Fruit fly (Drosophila melanogaster) whole organism, embryonic: ENCODE measurements around the gene CG6709.

Experiments used
- Bteb2 ChIP-seq: fragments of 200-800 bp; sonication (Bioruptor generic); optimal IDR thresholded peaks from 2 replicates; lab custom pipeline; 2016; ENCODE audit warnings: missing biosample characterization, missing genetic modification characterization
- CG10959 ChIP-seq: fragments of 200-800 bp; sonication (Bioruptor generic); IDR thresholded peaks from 2 replicates; pipeline ENCODE4 v1.3.6; 2022; ENCODE audit warnings: missing biosample characterization, missing genetic modification characterization
- CG13296 ChIP-seq: fragments of 200-800 bp; sonication (Bioruptor generic); optimal IDR thresholded peaks from 3 replicates; lab custom pipeline; 2018; ENCODE audit warnings: missing biosample characterization, mild to moderate bottlenecking, missing genetic modification characterization
- CG14050 ChIP-seq: fragments of 200-800 bp; sonication (Bioruptor generic); IDR thresholded peaks from 3 replicates; pipeline ENCODE4 v1.3.6; 2022; ENCODE audit warnings: missing biosample characterization, missing genetic modification characterization
- CG16815 ChIP-seq: fragments of 200-800 bp; sonication (Bioruptor generic); optimal IDR thresholded peaks from 3 replicates; lab custom pipeline; 2017; ENCODE audit warnings: missing biosample characterization, mild to moderate bottlenecking, missing genetic modification characterization
- CG17186 ChIP-seq: fragments of 200-800 bp; sonication (Bioruptor generic); optimal IDR thresholded peaks from 3 replicates; lab custom pipeline; 2017; ENCODE audit warnings: missing biosample characterization, missing genetic modification reagents, missing genetic modification characterization
- CG1792 ChIP-seq: fragments of 200-800 bp; sonication (Bioruptor generic); optimal IDR thresholded peaks from 2 replicates; lab custom pipeline; 2016; ENCODE audit warnings: missing biosample characterization, missing genetic modification characterization
- CG2712 ChIP-seq: fragments of 200-800 bp; optimal IDR thresholded peaks from 3 replicates; lab custom pipeline; 2019; ENCODE audit warnings: missing biosample characterization, mild to moderate bottlenecking, missing genetic modification characterization, moderate library complexity
- CG31388 ChIP-seq: fragments of 200-800 bp; sonication (Bioruptor generic); optimal IDR thresholded peaks from 2 replicates; lab custom pipeline; 2016; ENCODE audit warnings: missing biosample characterization, missing genetic modification characterization
- CG31441 ChIP-seq: fragments of 200-800 bp; sonication (Bioruptor generic); IDR thresholded peaks from 2 replicates; pipeline ENCODE4 v1.3.6; 2022; ENCODE audit warnings: missing biosample characterization, missing genetic modification characterization
- CG32772 ChIP-seq: fragments of 200-800 bp; sonication (Bioruptor generic); IDR thresholded peaks from 2 replicates; pipeline ENCODE4 v1.3.6; 2022; ENCODE audit warnings: missing biosample characterization, missing genetic modification characterization
- CG3838 ChIP-seq: fragments of 200-800 bp; sonication (Bioruptor generic); optimal IDR thresholded peaks from 3 replicates; lab custom pipeline; 2016; ENCODE audit warnings: missing biosample characterization, missing genetic modification characterization
- CG4730 ChIP-seq: fragments of 200-800 bp; sonication (Bioruptor generic); IDR thresholded peaks from 2 replicates; pipeline ENCODE4 v1.3.6; 2022; ENCODE audit warnings: missing biosample characterization, missing genetic modification characterization
- CG4854 ChIP-seq: fragments of 200-800 bp; sonication (Bioruptor generic); optimal IDR thresholded peaks from 2 replicates; lab custom pipeline; 2016; ENCODE audit warnings: missing biosample characterization, missing genetic modification characterization, inconsistent platforms
- CG6765 ChIP-seq: fragments of 200-800 bp; sonication (Bioruptor generic); optimal IDR thresholded peaks from 3 replicates; lab custom pipeline; 2017; ENCODE audit warnings: missing biosample characterization, mild to moderate bottlenecking, missing genetic modification characterization
- CG7745 ChIP-seq: fragments of 200-800 bp; sonication (Bioruptor generic); optimal IDR thresholded peaks from 2 replicates; lab custom pipeline; 2018; ENCODE audit warnings: missing biosample characterization, mild to moderate bottlenecking, missing genetic modification characterization, moderate library complexity
- CG8281 ChIP-seq: fragments of 200-800 bp; sonication (Bioruptor generic); optimal IDR thresholded peaks from 2 replicates; lab custom pipeline; 2018; ENCODE audit warnings: missing biosample characterization, mild to moderate bottlenecking, missing genetic modification characterization, moderate library complexity
- CG8359 ChIP-seq: fragments of 200-800 bp; sonication (Bioruptor generic); optimal IDR thresholded peaks from 2 replicates; lab custom pipeline; 2017; ENCODE audit warnings: missing biosample characterization, mild to moderate bottlenecking, missing genetic modification characterization, borderline replicate concordance
- CG8388 ChIP-seq: fragments of 200-800 bp; sonication (Bioruptor generic); optimal IDR thresholded peaks from 2 replicates; lab custom pipeline; 2019; ENCODE audit warnings: missing biosample characterization, mild to moderate bottlenecking, missing genetic modification characterization, moderate library complexity
- CG9609 ChIP-seq: fragments of 200-800 bp; sonication (Bioruptor generic); optimal IDR thresholded peaks from 3 replicates; lab custom pipeline; 2016; ENCODE audit warnings: missing biosample characterization, missing genetic modification characterization
- CTCF ChIP-seq: fragments of 200-800 bp; sonication (Bioruptor generic); optimal IDR thresholded peaks from 2 replicates; lab custom pipeline; 2017; ENCODE audit warnings: missing biosample characterization, mild to moderate bottlenecking, missing genetic modification characterization, moderate library complexity
- Camta ChIP-seq: fragments of 200-800 bp; sonication (Bioruptor generic); optimal IDR thresholded peaks from 2 replicates; lab custom pipeline; 2016; ENCODE audit warnings: missing biosample characterization, missing genetic modification characterization
- CkIIα-i1 ChIP-seq: fragments of 200-800 bp; sonication (Bioruptor generic); IDR thresholded peaks from 2 replicates; pipeline ENCODE4 v1.3.6; 2022; ENCODE audit warnings: missing biosample characterization, missing genetic modification characterization
- CoRest ChIP-seq: fragments of 200-800 bp; sonication (Bioruptor generic); optimal IDR thresholded peaks from 3 replicates; lab custom pipeline; 2018; ENCODE audit warnings: missing biosample characterization, mild to moderate bottlenecking, missing genetic modification characterization, moderate library complexity
- D19B ChIP-seq: fragments of 200-800 bp; sonication (Bioruptor generic); optimal IDR thresholded peaks from 2 replicates; lab custom pipeline; 2017; ENCODE audit warnings: missing biosample characterization, mild to moderate bottlenecking, missing genetic modification characterization
- Elba2 ChIP-seq: fragments of 200-800 bp; sonication (Bioruptor generic); optimal IDR thresholded peaks from 3 replicates; lab custom pipeline; 2016; ENCODE audit warnings: missing biosample characterization, missing genetic modification characterization
- Gug ChIP-seq: fragments of 200-800 bp; sonication (Bioruptor generic); IDR thresholded peaks from 4 replicates; pipeline ENCODE4 v1.3.6; 2022; ENCODE audit warnings: missing biosample characterization, missing genetic modification characterization
- Hsf ChIP-seq: fragments of 200-800 bp; sonication (Bioruptor generic); optimal IDR thresholded peaks from 3 replicates; lab custom pipeline; 2016; ENCODE audit warnings: missing biosample characterization, missing genetic modification characterization
- Lhr ChIP-seq: fragments of 200-800 bp; sonication (Bioruptor generic); optimal IDR thresholded peaks from 3 replicates; lab custom pipeline; 2017; ENCODE audit warnings: mild to moderate bottlenecking, missing biosample characterization, missing genetic modification reagents, missing genetic modification characterization
- Lpt ChIP-seq: fragments of >200 bp; optimal IDR thresholded peaks from 2 replicates; lab custom pipeline; 2018; ENCODE audit warnings: missing biosample characterization, missing genetic modification characterization
- MTF-1 ChIP-seq: fragments of 200-800 bp; sonication (Bioruptor generic); optimal IDR thresholded peaks from 2 replicates; lab custom pipeline; 2018; ENCODE audit warnings: missing biosample characterization, mild to moderate bottlenecking, missing genetic modification characterization, borderline replicate concordance
- Mrtf ChIP-seq: fragments of 200-800 bp; sonication (Bioruptor generic); IDR thresholded peaks from 3 replicates; pipeline ENCODE4 v1.3.6; 2022; ENCODE audit warnings: missing biosample characterization, missing genetic modification characterization
- al ChIP-seq: fragments of 200-800 bp; sonication (Bioruptor generic); IDR thresholded peaks from 2 replicates; pipeline ENCODE4 v1.3.6; 2022; ENCODE audit warnings: missing biosample characterization, missing genetic modification characterization
- ara ChIP-seq: fragments of 200-800 bp; sonication (Bioruptor generic); IDR thresholded peaks from 2 replicates; pipeline ENCODE4 v1.3.6; 2022; ENCODE audit warnings: missing biosample characterization, missing genetic modification characterization
- bowl ChIP-seq: fragments of 200-800 bp; sonication (Bioruptor generic); IDR thresholded peaks from 2 replicates; pipeline ENCODE4 v1.3.6; 2022; ENCODE audit warnings: missing biosample characterization, missing genetic modification characterization
- br ChIP-seq: fragments of >200 bp; optimal IDR thresholded peaks from 2 replicates; lab custom pipeline; 2017
- chinmo ChIP-seq: fragments of 200-800 bp; sonication (Bioruptor generic); IDR thresholded peaks from 4 replicates; pipeline ENCODE4 v1.3.6; 2022; ENCODE audit warnings: missing biosample characterization, missing genetic modification characterization; ENCODE audit not compliant: partially characterized antibody
- fd3F ChIP-seq: fragments of 200-800 bp; sonication (Bioruptor generic); optimal IDR thresholded peaks from 2 replicates; lab custom pipeline; 2018; ENCODE audit warnings: missing biosample characterization, mild to moderate bottlenecking, missing genetic modification characterization, moderate library complexity
- grn ChIP-seq: fragments of 200-800 bp; sonication (Bioruptor generic); optimal IDR thresholded peaks from 3 replicates; lab custom pipeline; 2017; ENCODE audit warnings: missing biosample characterization, missing genetic modification characterization
- hb ChIP-seq: fragments of 200-800 bp; sonication (Bioruptor generic); IDR thresholded peaks from 3 replicates; pipeline ENCODE4 v1.3.6; 2022; ENCODE audit warnings: missing biosample characterization, missing genetic modification characterization; ENCODE audit not compliant: partially characterized antibody
- her ChIP-seq: fragments of 200-800 bp; sonication (Bioruptor generic); optimal IDR thresholded peaks from 2 replicates; lab custom pipeline; 2016; ENCODE audit warnings: missing biosample characterization, missing genetic modification characterization
- hkb ChIP-seq, 2 experiments: fragments of 200-800 bp in 1 of 2; fragments of >200 bp in 1 of 2; sonication (Bioruptor generic) in 1 of 2; IDR thresholded peaks in 1 of 2; optimal IDR thresholded peaks in 1 of 2; 2 replicates each; pipeline versions ENCODE4 v1.3.6 to Lab custom; 2017 to 2022; ENCODE audit warnings: missing biosample characterization in 1 of 2, missing genetic modification characterization in 1 of 2
- lbe ChIP-seq: fragments of 200-800 bp; sonication (Bioruptor generic); optimal IDR thresholded peaks from 2 replicates; lab custom pipeline; 2016; ENCODE audit warnings: missing biosample characterization, mild to moderate bottlenecking, missing genetic modification characterization
- lilli ChIP-seq: fragments of 200-800 bp; sonication (Bioruptor generic); optimal IDR thresholded peaks from 3 replicates; lab custom pipeline; 2016; ENCODE audit warnings: missing biosample characterization, missing genetic modification characterization
- nerfin-1 ChIP-seq: fragments of 200-800 bp; sonication (Bioruptor generic); optimal IDR thresholded peaks from 3 replicates; lab custom pipeline; 2019; ENCODE audit warnings: missing biosample characterization, mild to moderate bottlenecking, missing genetic modification characterization, moderate library complexity
- peb ChIP-seq: fragments of 200-800 bp; sonication (Bioruptor generic); IDR thresholded peaks from 2 replicates; pipeline ENCODE4 v1.3.6; 2022; ENCODE audit warnings: missing biosample characterization, missing genetic modification characterization
- repo ChIP-seq: fragments of 200-800 bp; sonication (Bioruptor generic); optimal IDR thresholded peaks from 2 replicates; lab custom pipeline; 2016; ENCODE audit warnings: missing biosample characterization, missing genetic modification characterization
- sens ChIP-seq: fragments of 200-800 bp; sonication (Bioruptor generic); peaks from one replicate; lab custom pipeline; 2016; ENCODE audit warnings: missing biosample characterization, missing genetic modification characterization
- sima ChIP-seq: fragments of 200-800 bp; sonication (Bioruptor generic); optimal IDR thresholded peaks from 2 replicates; lab custom pipeline; 2016; ENCODE audit warnings: missing biosample characterization, missing genetic modification characterization
- so ChIP-seq: fragments of 200-800 bp; sonication (Bioruptor generic); IDR thresholded peaks from 3 replicates; pipeline ENCODE4 v1.3.6; 2022; ENCODE audit warnings: missing biosample characterization, missing genetic modification characterization
- sqz ChIP-seq: fragments of 200-800 bp; sonication (Bioruptor generic); optimal IDR thresholded peaks from 3 replicates; lab custom pipeline; 2018; ENCODE audit warnings: missing biosample characterization, mild to moderate bottlenecking, missing genetic modification characterization
- sug ChIP-seq: fragments of 200-800 bp; optimal IDR thresholded peaks from 2 replicates; lab custom pipeline; 2019; ENCODE audit warnings: missing biosample characterization, mild to moderate bottlenecking, missing genetic modification characterization, moderate library complexity

Gene CG6709

DNA sequence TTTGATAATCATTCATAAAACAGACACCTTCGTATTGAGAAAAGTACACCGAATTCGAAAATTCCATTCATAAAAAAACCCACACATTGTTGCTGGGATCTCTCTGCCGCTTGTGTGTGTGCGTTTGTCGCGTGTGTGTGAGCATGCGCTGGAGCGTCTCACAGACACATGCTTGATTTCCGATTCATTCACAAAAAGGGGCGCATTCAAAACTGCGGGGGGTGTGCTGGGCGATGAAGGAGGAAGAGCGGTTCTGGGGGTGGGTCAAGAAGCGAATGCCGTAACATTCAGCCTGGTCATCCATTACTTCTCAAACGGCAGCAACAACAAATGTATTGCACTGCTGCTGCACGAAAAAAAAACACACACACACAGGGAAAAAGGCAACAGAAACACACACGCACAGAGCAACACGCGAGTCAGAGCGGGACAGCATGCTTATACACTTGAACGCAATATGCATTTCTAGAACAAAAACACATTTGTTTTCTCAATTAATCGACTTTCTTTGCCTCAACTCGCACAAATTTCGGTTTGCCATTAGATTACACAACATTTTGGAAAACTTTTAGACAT lies 40.6 kb downstream of the CG6709 start (continued):
- TF ChIP-seq chinmo (GFP tag; lab: Robert Waterston, UW) = peak; percentile 91; the same call in 3 of the 4 replicates
- no peak for TF ChIP-seq Mrtf (GFP tag; lab: Robert Waterston, UW)
- TF ChIP-seq CG4854 (GFP tag; lab: Kevin White, UChicago) = no peak
- peak; percentile 30 for TF ChIP-seq her (GFP tag; lab: Kevin White, UChicago)
- TF ChIP-seq CkIIα-i1 (GFP tag; lab: Robert Waterston, UW) = no peak
- TF ChIP-seq CG1792 = no peak
- no peak for TF ChIP-seq D19B (GFP tag; lab: Kevin White, UChicago)
- TF ChIP-seq CG9609 (GFP tag; lab: Kevin White, UChicago) = no peak
- no peak for TF ChIP-seq MTF-1 (GFP tag; lab: Kevin White, UChicago)
- no peak for TF ChIP-seq CG16815 (GFP tag; lab: Kevin White, UChicago)
- no peak for TF ChIP-seq sima (GFP tag; lab: Kevin White, UChicago)
- no peak for TF ChIP-seq lilli (GFP tag; lab: Kevin White, UChicago)
- no peak for TF ChIP-seq CG10959 (GFP tag; lab: Robert Waterston, UW)
- TF ChIP-seq CG8281 (tag; lab: Kevin White, UChicago) = no peak
- no peak for TF ChIP-seq Bteb2 (GFP tag; lab: Kevin White, UChicago)
- peak; percentile 85 for TF ChIP-seq CG32772 (GFP tag; lab: Robert Waterston, UW)
- no peak for TF ChIP-seq CG31441 (GFP tag; lab: Robert Waterston, UW)
- no peak for TF ChIP-seq sens
- TF ChIP-seq nerfin-1 (tag; lab: Kevin White, UChicago) = peak; percentile 92
- no peak for TF ChIP-seq Lpt (GFP tag; lab: Kevin White, UChicago)
- TF ChIP-seq Hsf (GFP tag; lab: Kevin White, UChicago) = no peak
- TF ChIP-seq CG3838 (GFP tag; lab: Kevin White, UChicago) = no peak
- no peak for TF ChIP-seq CG14050 (GFP tag; lab: Robert Waterston, UW)
- TF ChIP-seq CG17186 (GFP tag; lab: Kevin White, UChicago) = no peak
- no peak for TF ChIP-seq CG7745 (tag; lab: Kevin White, UChicago)
- TF ChIP-seq CG4730 = no peak
- 0 out of 2 replicates have a peak, but pooled peaks have one; percentile 35 for TF ChIP-seq ara (GFP tag; lab: Robert Waterston, UW)
- TF ChIP-seq repo = no peak
- no peak for TF ChIP-seq Lhr (GFP tag; lab: Kevin White, UChicago)
- no peak for TF ChIP-seq CG8359
- no peak for TF ChIP-seq Camta
- TF ChIP-seq CG31388 (GFP tag; lab: Kevin White, UChicago) = no peak
- TF ChIP-seq grn (GFP tag; lab: Kevin White, UChicago) = no peak
- no peak for TF ChIP-seq so (GFP tag; lab: Robert Waterston, UW)
- no peak for TF ChIP-seq CTCF (GFP tag; lab: Kevin White, UChicago)
- no peak for TF ChIP-seq CG8388 (GFP tag; lab: Kevin White, UChicago)
- no peak for TF ChIP-seq bowl (GFP tag; lab: Robert Waterston, UW)
- TF ChIP-seq CoRest (tag; lab: Kevin White, UChicago) = no peak
- no peak for TF ChIP-seq CG2712 (tag; lab: Kevin White, UChicago)
- TF ChIP-seq Elba2 (GFP tag; lab: Kevin White, UChicago) = no peak
- no peak for TF ChIP-seq CG6765 (GFP tag; lab: Kevin White, UChicago)
- no peak for TF ChIP-seq al
- no peak for TF ChIP-seq Gug
- TF ChIP-seq sqz (GFP tag; lab: Kevin White, UChicago) = peak; percentile 77
- no peak for TF ChIP-seq fd3F (GFP tag; lab: Kevin White, UChicago)
- no peak for TF ChIP-seq hkb (optimal IDR thresholded peaks at IDR 0.05; lab: Kevin White, UChicago)
- TF ChIP-seq hkb (GFP tag; IDR thresholded peaks at IDR 0.05; lab: Robert Waterston, UW) = no peak
- no peak for TF ChIP-seq lbe (GFP tag; lab: Kevin White, UChicago)
- no peak for TF ChIP-seq CG13296 (GFP tag; lab: Kevin White, UChicago)
- TF ChIP-seq hb (GFP tag; lab: Robert Waterston, UW) = no peak
- TF ChIP-seq sug (tag; lab: Kevin White, UChicago) = peak; percentile 80
- 0 out of 2 replicates have a peak, but pooled peaks have one; percentile 7 for TF ChIP-seq peb
- no peak for TF ChIP-seq br (lab: Kevin White, UChicago)
